Fruit fly (Drosophila melanogaster): Measurements from ENCODE around the gene Acp24A4.

Acp24A4 gene

dm6 chr2L:3655698-3656105 lies 38.0 kb downstream of the Acp24A4 start (continued):
- TF ChIP-seq CG16813 (GFP tag; IDR thresholded peaks at IDR 0.05; ENCODE audit: partially characterized antibody) (no peak), nmo (GFP tag; optimal IDR thresholded peaks at IDR 0.05) (peak; percentile 98), tin (GFP tag; optimal IDR thresholded peaks at IDR 0.05) (peak; percentile 98), Spps (tag; optimal IDR thresholded peaks at IDR 0.05) (peak; percentile 97), Dek (tag; optimal IDR thresholded peaks at IDR 0.05) (peak; percentile 98), D (optimal IDR thresholded peaks at IDR 0.05) (no peak), D (GFP tag; optimal IDR thresholded peaks at IDR 0.05) (peak; percentile 98), kni (GFP tag; optimal IDR thresholded peaks at IDR 0.05) (peak; percentile 97), tx (GFP tag; optimal IDR thresholded peaks at IDR 0.05) (peak; percentile 98), CG7271 (tag; optimal IDR thresholded peaks at IDR 0.05) (peak; percentile 90), CG14710 (tag; optimal IDR thresholded peaks at IDR 0.05) (peak; percentile 97), CG10565 (GFP tag; optimal IDR thresholded peaks at IDR 0.05) (peak; percentile 88), CG12391 (tag; optimal IDR thresholded peaks at IDR 0.05) (peak; percentile 99), Sin3A (optimal IDR thresholded peaks at IDR 0.05) (no peak), eyg (GFP tag; optimal IDR thresholded peaks at IDR 0.05) (peak; percentile 97), CG18764 (GFP tag; optimal IDR thresholded peaks at IDR 0.05) (peak; percentile 96), gce (GFP tag; IDR thresholded peaks at IDR 0.05) (peak; percentile 98), CG1603 (tag; optimal IDR thresholded peaks at IDR 0.05) (peak; percentile 98), so (GFP tag; IDR thresholded peaks at IDR 0.05) (peak; percentile 98), crp (GFP tag; optimal IDR thresholded peaks at IDR 0.05) (peak in 1 of 2 experiments; percentile 68), slp2 (GFP tag; optimal IDR thresholded peaks at IDR 0.05) (peak; percentile 97), ara (GFP tag; IDR thresholded peaks at IDR 0.05) (peak; percentile 97), br (optimal IDR thresholded peaks at IDR 0.05) (no peak), dm (GFP tag; optimal IDR thresholded peaks at IDR 0.05) (peak; percentile 96), trem (tag; optimal IDR thresholded peaks at IDR 0.05) (peak; percentile 96), exex (tag; optimal IDR thresholded peaks at IDR 0.05) (peak; percentile 93), da (GFP tag; optimal IDR thresholded peaks at IDR 0.05) (peak; percentile 92), CG11247 (GFP tag; IDR thresholded peaks at IDR 0.05) (peak; percentile 96), CG15269 (tag; optimal IDR thresholded peaks at IDR 0.05) (peak; percentile 98), CG9437 (GFP tag; optimal IDR thresholded peaks at IDR 0.05) (peak; percentile 93), CG11504 (tag; optimal IDR thresholded peaks at IDR 0.05) (peak; percentile 97), CG12942 (GFP tag; optimal IDR thresholded peaks at IDR 0.05) (peak; percentile 96), Hey (tag; optimal IDR thresholded peaks at IDR 0.05) (peak; percentile 92), Dll (GFP tag; IDR thresholded peaks at IDR 0.05; ENCODE audit: partially characterized antibody) (no peak; the same call in 3 of the 4 replicates), CG6175 (GFP tag; IDR thresholded peaks at IDR 0.05) (peak; percentile 96), CrebB (tag; optimal IDR thresholded peaks at IDR 0.05) (peak; percentile 98), Xbp1 (GFP tag; optimal IDR thresholded peaks at IDR 0.05) (peak; percentile 99), pan (optimal IDR thresholded peaks at IDR 0.05) (no peak), pan (GFP tag; optimal IDR thresholded peaks at IDR 0.05 in 1 of 2, IDR thresholded peaks at IDR 0.05 in 1 of 2) (peak in 1 of 2 experiments; percentile 98), cas (GFP tag; IDR thresholded peaks at IDR 0.05) (peak; percentile 94), HHEX (GFP tag; optimal IDR thresholded peaks at IDR 0.05) (peak; percentile 98), az2 (GFP tag; optimal IDR thresholded peaks at IDR 0.05) (peak; percentile 98), Usf (GFP tag; optimal IDR thresholded peaks at IDR 0.05) (peak; percentile 97), CG7786 (GFP tag; optimal IDR thresholded peaks at IDR 0.05) (peak; percentile 98), pros (GFP tag; optimal IDR thresholded peaks at IDR 0.05) (peak; percentile 88), phol (tag; optimal IDR thresholded peaks at IDR 0.05) (peak; percentile 98), PHDP (tag; optimal IDR thresholded peaks at IDR 0.05) (peak; percentile 99), danr (GFP tag; IDR thresholded peaks at IDR 0.05) (peak; percentile 95), CG13624 (GFP tag; optimal IDR thresholded peaks at IDR 0.05) (peak; percentile 99), Mrtf (GFP tag; IDR thresholded peaks at IDR 0.05) (peak; percentile 97), CG4730 (GFP tag; IDR thresholded peaks at IDR 0.05) (peak; percentile 94), Ada2b (GFP tag; IDR thresholded peaks at IDR 0.05) (peak; percentile 98)

All from whole organism, embryonic.